Fruit fly (Drosophila melanogaster) whole organism, wandering third instar larva: ENCODE data around the gene mtd.

Source experiments
- Abd-B ChIP-seq: fragments of >200 bp; optimal IDR thresholded peaks from 2 replicates; lab custom pipeline; 2017; ENCODE audit warnings: missing biosample characterization, missing genetic modification characterization
- CG32264 ChIP-seq: fragments of 200-800 bp; sonication (Bioruptor generic); optimal IDR thresholded peaks from 2 replicates; lab custom pipeline; 2016; ENCODE audit warnings: missing biosample characterization, missing genetic modification characterization
- CG9705 ChIP-seq: fragments of 200-800 bp; sonication (Bioruptor generic); optimal IDR thresholded peaks from 2 replicates; lab custom pipeline; 2018; ENCODE audit warnings: missing biosample characterization, mild to moderate bottlenecking, missing genetic modification characterization
- CrebA ChIP-seq: fragments of 200-800 bp; sonication (Bioruptor generic); optimal IDR thresholded peaks from 2 replicates; lab custom pipeline; 2016; ENCODE audit warnings: missing biosample characterization, mild to moderate bottlenecking, missing genetic modification characterization, borderline replicate concordance
- Dfd ChIP-seq: fragments of >200 bp; optimal IDR thresholded peaks from 2 replicates; lab custom pipeline; 2017; ENCODE audit warnings: missing biosample characterization, missing genetic modification characterization
- Dif ChIP-seq: fragments of 200-275, 200-300 bp; sonication (Bioruptor generic); optimal IDR thresholded peaks from 2 replicates; lab custom pipeline; 2018; ENCODE audit warnings: missing biosample characterization, missing genetic modification characterization; ENCODE audit not compliant: partially characterized antibody
- GATAd ChIP-seq: sonication (Bioruptor generic); optimal IDR thresholded peaks from 2 replicates; lab custom pipeline; 2016; ENCODE audit warnings: missing biosample characterization, missing genetic modification characterization
- HLH106 ChIP-seq: fragments of 200-800 bp; optimal IDR thresholded peaks from 3 replicates; lab custom pipeline; 2019; ENCODE audit warnings: missing biosample characterization, mild to moderate bottlenecking, missing genetic modification characterization, moderate library complexity
- Hnf4 ChIP-seq: fragments of 200-800 bp; sonication (Bioruptor generic); optimal IDR thresholded peaks from 2 replicates; lab custom pipeline; 2016; ENCODE audit warnings: missing biosample characterization, mild to moderate bottlenecking, missing genetic modification characterization
- Hr78 ChIP-seq: fragments of >200 bp; optimal IDR thresholded peaks from 2 replicates; lab custom pipeline; 2017; ENCODE audit warnings: missing biosample characterization, missing genetic modification characterization
- Hr83 ChIP-seq: fragments of 200-300 bp; sonication (Bioruptor generic); optimal IDR thresholded peaks from 2 replicates; lab custom pipeline; 2016; ENCODE audit warnings: missing biosample characterization, mild to moderate bottlenecking, missing genetic modification characterization, moderate library complexity; ENCODE audit not compliant: poor library complexity, severe bottlenecking
- Jra ChIP-seq: sonication (Bioruptor generic); optimal IDR thresholded peaks from 2 replicates; lab custom pipeline; 2016; ENCODE audit warnings: missing biosample characterization, missing genetic modification characterization
- Myc ChIP-seq: fragments of >200 bp; optimal IDR thresholded peaks from 2 replicates; lab custom pipeline; 2017
- N ChIP-seq: fragments of >200 bp; optimal IDR thresholded peaks from 2 replicates; lab custom pipeline; 2018; ENCODE audit warnings: missing biosample characterization, missing external identifiers, missing genetic modification characterization
- OdsH ChIP-seq: fragments of 200-800 bp; sonication (Bioruptor generic); optimal IDR thresholded peaks from 2 replicates; lab custom pipeline; 2016; ENCODE audit warnings: missing biosample characterization, mild to moderate bottlenecking, missing genetic modification characterization
- Rel ChIP-seq, 2 experiments: fragments of 200-800 bp; sonication (Bioruptor generic) in 1 of 2; optimal IDR thresholded peaks; 2 replicates in 1 of 2; 3 replicates in 1 of 2; lab custom pipeline; 2016 to 2019; ENCODE audit warnings: mild to moderate bottlenecking in 2 of 2, missing biosample characterization in 2 of 2, missing genetic modification characterization in 2 of 2, moderate library complexity in 1 of 2
- Sp1 ChIP-seq: fragments of 200-800 bp; sonication (Bioruptor generic); optimal IDR thresholded peaks from 3 replicates; lab custom pipeline; 2019; ENCODE audit warnings: missing biosample characterization, mild to moderate bottlenecking, missing genetic modification characterization, moderate library complexity
- Vsx2 ChIP-seq: fragments of 200-300, 225-300 bp; sonication (Bioruptor generic); optimal IDR thresholded peaks from 2 replicates; lab custom pipeline; 2018; ENCODE audit warnings: missing biosample characterization, missing genetic modification characterization; ENCODE audit not compliant: partially characterized antibody
- br ChIP-seq: fragments of 200-800 bp; sonication (Bioruptor generic); optimal IDR thresholded peaks from 2 replicates; lab custom pipeline; 2016; ENCODE audit warnings: missing biosample characterization, missing genetic modification characterization
- brk ChIP-seq: fragments of 200-800 bp; sonication (Bioruptor generic); optimal IDR thresholded peaks from 2 replicates; lab custom pipeline; 2016; ENCODE audit warnings: missing biosample characterization, mild to moderate bottlenecking, missing genetic modification characterization
- dl ChIP-seq, 2 experiments: fragments of 175-275, 200-275 bp in 1 of 2; fragments of 200-275 bp in 1 of 2; sonication (Bioruptor generic); optimal IDR thresholded peaks; lab custom pipeline; 2018; ENCODE audit warnings: mild to moderate bottlenecking in 2 of 2, missing biosample characterization in 2 of 2, missing genetic modification characterization in 2 of 2, moderate library complexity in 2 of 2; ENCODE audit not compliant: partially characterized antibody in 2 of 2, insufficient read depth in 1 of 2
- dmrt93B ChIP-seq: fragments of 200-800 bp; sonication (Bioruptor generic); optimal IDR thresholded peaks from 2 replicates; lab custom pipeline; 2018; ENCODE audit warnings: missing biosample characterization, mild to moderate bottlenecking, missing genetic modification characterization
- ey ChIP-seq: fragments of 200-800 bp; sonication (Bioruptor generic); optimal IDR thresholded peaks from 2 replicates; lab custom pipeline; 2016; ENCODE audit warnings: missing biosample characterization, missing genetic modification characterization
- foxo ChIP-seq, 2 experiments: fragments of 200-800 bp; sonication (Bioruptor generic); optimal IDR thresholded peaks; 2 replicates in 1 of 2; 3 replicates in 1 of 2; lab custom pipeline; 2016 to 2017; ENCODE audit warnings: missing biosample characterization in 2 of 2, missing genetic modification characterization in 2 of 2
- fru ChIP-seq: fragments of 200-800 bp; sonication (Bioruptor generic); optimal IDR thresholded peaks from 3 replicates; lab custom pipeline; 2016; ENCODE audit warnings: missing biosample characterization, mild to moderate bottlenecking, missing genetic modification characterization
- h ChIP-seq: fragments of 200-800 bp; sonication (Bioruptor generic); optimal IDR thresholded peaks from 3 replicates; lab custom pipeline; 2016; ENCODE audit warnings: missing biosample characterization, mild to moderate bottlenecking, missing genetic modification characterization
- jim ChIP-seq: fragments of 175-275, 200-325 bp; sonication (Bioruptor generic); optimal IDR thresholded peaks from 2 replicates; lab custom pipeline; 2016; ENCODE audit warnings: missing biosample characterization, mild to moderate bottlenecking, missing genetic modification characterization
- lola ChIP-seq: fragments of >200 bp; optimal IDR thresholded peaks from 2 replicates; lab custom pipeline; 2017; ENCODE audit warnings: missing biosample characterization, missing genetic modification characterization
- pan ChIP-seq: fragments of >200 bp; optimal IDR thresholded peaks from 2 replicates; lab custom pipeline; 2017
- psq ChIP-seq: fragments of 200-800 bp; sonication (Bioruptor generic); optimal IDR thresholded peaks from 3 replicates; lab custom pipeline; 2017; ENCODE audit warnings: missing biosample characterization, mild to moderate bottlenecking, missing genetic modification characterization, moderate library complexity
- rgr ChIP-seq: fragments of 200-800 bp; sonication (Bioruptor generic); optimal IDR thresholded peaks from 3 replicates; lab custom pipeline; 2016; ENCODE audit warnings: missing biosample characterization, mild to moderate bottlenecking, missing genetic modification characterization
- sage ChIP-seq: fragments of 200-800 bp; sonication (Bioruptor generic); optimal IDR thresholded peaks from 2 replicates; lab custom pipeline; 2016; ENCODE audit warnings: missing biosample characterization, mild to moderate bottlenecking, missing genetic modification characterization
- sv ChIP-seq: fragments of 200-800 bp; sonication (Bioruptor generic); optimal IDR thresholded peaks from 3 replicates; lab custom pipeline; 2016; ENCODE audit warnings: missing biosample characterization, missing genetic modification characterization
- tai ChIP-seq: sonication (Bioruptor generic); optimal IDR thresholded peaks from 2 replicates; lab custom pipeline; 2016; ENCODE audit warnings: missing biosample characterization, missing genetic modification characterization
- usp ChIP-seq: fragments of >200 bp; optimal IDR thresholded peaks from 2 replicates; lab custom pipeline; 2017; ENCODE audit warnings: missing biosample characterization, missing genetic modification characterization

Gene mtd

dm6 chr3R:5256462-5257146, 93.6 kb downstream of the mtd start, which contains the start of the genes Enoph and Hph (continued):
- TF ChIP-seq GATAd (GFP tag; lab: Kevin White, UChicago), result peak; percentile 26
- peak; percentile 80 for TF ChIP-seq HLH106 (tag; lab: Kevin White, UChicago)
- TF ChIP-seq dmrt93B, result peak; percentile 60
- peak; percentile 72 for TF ChIP-seq br (GFP tag; lab: Kevin White, UChicago)
- peak; percentile 88 for TF ChIP-seq tai (GFP tag; lab: Kevin White, UChicago)
- TF ChIP-seq, all 38 proteins: peak for 25

DNA sequence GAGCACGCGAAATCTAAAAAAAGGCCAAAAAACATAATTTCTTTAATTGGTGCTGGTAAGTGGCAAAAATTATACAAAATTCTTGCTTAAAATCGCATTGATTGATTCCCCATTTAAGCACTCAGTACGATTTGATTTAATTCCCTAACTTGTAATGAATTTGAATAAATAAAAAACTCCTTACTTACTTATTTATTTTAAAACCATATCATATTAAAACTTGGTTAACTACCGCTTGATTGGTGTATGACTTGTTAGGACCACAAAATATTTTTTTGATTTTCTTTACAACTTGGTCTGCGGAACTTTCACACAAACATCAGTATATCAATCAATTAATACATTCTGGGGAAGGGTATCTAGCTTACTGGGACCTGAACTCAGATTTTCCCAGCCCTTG, 97.4 kb downstream of the mtd start, which contains the start of gene CG1113:
TSS of gene CG1113 (plus strand) at position 301 of the 400 bp plus-strand sequence.
- TF ChIP-seq sv (GFP tag; lab: Kevin White, UChicago) (no peak), Jra (no peak), Myc (no peak), psq (no peak), GATAd (GFP tag; lab: Kevin White, UChicago) (no peak), Hr83 (GFP tag; lab: Kevin White, UChicago) (no peak), Abd-B (GFP tag; lab: Kevin White, UChicago) (no peak), ey (GFP tag; lab: Kevin White, UChicago) (no peak), foxo (GFP tag; optimal IDR thresholded peaks at IDR 0.05; lab: Kevin White, UChicago) (no peak), usp (no peak)

dm6 chr3R:5251243-5251865, 98.9 kb downstream of the mtd start, which contains the start of gene CtsF:
Gene CtsF (minus strand): TSS chr3R:5251745.
- TF ChIP-seq Hnf4 (GFP tag; lab: Kevin White, UChicago) (no peak), sage (GFP tag; lab: Kevin White, UChicago) (no peak), psq (peak; percentile 17), fru (GFP tag; lab: Kevin White, UChicago) (peak; percentile 15), h (peak; percentile 60), CG9705 (GFP tag; lab: Kevin White, UChicago) (no peak), ey (GFP tag; lab: Kevin White, UChicago) (no peak), Abd-B (GFP tag; lab: Kevin White, UChicago) (peak; percentile 23), sv (GFP tag; lab: Kevin White, UChicago) (peak; percentile 13), Myc (peak; percentile 29), jim (GFP tag; lab: Kevin White, UChicago) (no peak), N (GFP tag; lab: Kevin White, UChicago) (peak; percentile 15), br (GFP tag; lab: Kevin White, UChicago) (peak; percentile 63), OdsH (peak; percentile 45), CG32264 (no peak), Jra (no peak), usp (no peak), Rel (GFP tag; optimal IDR thresholded peaks at IDR 0.05; lab: Kevin White, UChicago) (no peak), Rel (tag; optimal IDR thresholded peaks at IDR 0.05; lab: Kevin White, UChicago) (peak; percentile 92), HLH106 (tag; lab: Kevin White, UChicago) (peak; percentile 21), brk (GFP tag; lab: Kevin White, UChicago) (peak; percentile 0), Vsx2 (GFP tag; lab: Kevin White, UChicago) (no peak), Hr78 (no peak), foxo (GFP tag; optimal IDR thresholded peaks at IDR 0.05; lab: Kevin White, UChicago) (peak in 1 of 2 experiments; percentile 32), rgr (GFP tag; lab: Kevin White, UChicago) (peak; percentile 21), Sp1 (GFP tag; lab: Kevin White, UChicago) (peak; percentile 58)

DNA sequence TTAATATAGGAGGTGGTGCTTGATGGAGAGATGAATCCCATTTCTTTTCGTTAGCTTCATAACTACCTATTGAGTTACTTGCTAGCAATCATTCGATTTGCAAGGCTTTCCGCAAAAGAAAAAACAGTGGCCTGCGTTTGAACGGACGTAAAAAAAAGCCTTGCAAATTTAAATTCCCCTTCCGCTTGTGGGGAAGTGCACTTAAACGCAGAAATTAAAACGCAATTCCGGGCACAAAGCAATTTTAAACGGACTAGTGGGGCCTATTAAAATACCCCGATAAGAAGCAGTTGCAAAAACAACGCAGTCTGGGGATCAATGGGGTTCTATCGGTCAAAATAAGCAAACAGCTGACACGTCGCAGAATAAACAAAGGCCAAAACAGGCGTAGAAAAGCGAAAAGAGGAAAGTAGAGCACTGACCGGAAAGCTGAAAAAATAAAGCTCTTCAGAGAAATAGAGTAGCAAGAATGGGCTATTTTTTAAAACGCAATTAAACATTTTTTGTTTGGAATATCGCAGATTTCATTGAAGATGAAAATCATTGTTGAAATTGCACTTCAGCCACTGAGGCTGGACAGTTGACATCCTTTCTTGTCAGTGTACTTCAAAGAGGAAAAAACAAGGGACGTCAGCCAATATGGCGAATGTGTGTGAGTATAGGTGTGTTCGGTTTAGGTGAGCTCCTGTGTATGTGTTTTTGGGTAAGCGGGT, 99.6 kb downstream of the mtd start:
- TF ChIP-seq Hr83 (GFP tag; lab: Kevin White, UChicago) (peak; percentile 59), Rel (GFP tag; optimal IDR thresholded peaks at IDR 0.05; lab: Kevin White, UChicago) (no peak), Rel (tag; optimal IDR thresholded peaks at IDR 0.05; lab: Kevin White, UChicago) (peak; percentile 97), Abd-B (GFP tag; lab: Kevin White, UChicago) (no peak), Sp1 (GFP tag; lab: Kevin White, UChicago) (no peak), N (GFP tag; lab: Kevin White, UChicago) (no peak), Myc (no peak), dl (GFP tag; optimal IDR thresholded peaks at IDR 0.05; lab: Kevin White, UChicago; ENCODE audit: insufficient read depth in 1 of 2, partially characterized antibody in 2 of 2) (no peak), Dif (GFP tag; lab: Kevin White, UChicago) (no peak), Vsx2 (GFP tag; lab: Kevin White, UChicago) (peak; percentile 19), ey (GFP tag; lab: Kevin White, UChicago) (peak; percentile 65), dmrt93B (no peak), HLH106 (tag; lab: Kevin White, UChicago) (peak; percentile 24), rgr (GFP tag; lab: Kevin White, UChicago) (peak; percentile 57), pan (lab: Kevin White, UChicago) (no peak), CG9705 (GFP tag; lab: Kevin White, UChicago) (no peak), br (GFP tag; lab: Kevin White, UChicago) (peak; percentile 56), psq (peak; percentile 61), GATAd (GFP tag; lab: Kevin White, UChicago) (no peak), OdsH (peak; percentile 54), Hnf4 (GFP tag; lab: Kevin White, UChicago) (peak; percentile 68), CG32264 (peak; percentile 6), foxo (GFP tag; optimal IDR thresholded peaks at IDR 0.05; lab: Kevin White, UChicago) (peak in 1 of 2 experiments; percentile 66), Dfd (GFP tag; lab: Kevin White, UChicago) (no peak), h (peak; percentile 62), CrebA (no peak), lola (GFP tag; lab: Kevin White, UChicago) (no peak), Hr78 (no peak)
